Worm (Caenorhabditis elegans) whole organism, L3 larva: ENCODE measurements around the gene dgn-2.
"Not testable (repeated sequence)": the region's sequence is repeated elsewhere in the genome, so short reads cannot be mapped to it uniquely, and the experiment has no call there.

Experiments
- R02D3.7 ChIP-seq: fragments of 150-350 bp; optimal IDR thresholded peaks from 2 replicates; lab custom pipeline; 2014; ENCODE audit warnings: missing biosample characterization, missing genetic modification characterization
- aly-2 ChIP-seq: fragments of 150-350 bp; optimal IDR thresholded peaks from 2 replicates; lab custom pipeline; 2014; ENCODE audit warnings: missing biosample characterization, missing genetic modification characterization
- ceh-28 ChIP-seq: fragments of 150-350 bp; optimal IDR thresholded peaks from 2 replicates; lab custom pipeline; 2014; ENCODE audit warnings: missing biosample characterization, missing genetic modification reagents, missing genetic modification characterization
- ceh-82 ChIP-seq: fragments of 150-350 bp; optimal IDR thresholded peaks from 2 replicates; lab custom pipeline; 2014; ENCODE audit warnings: missing biosample characterization, missing genetic modification characterization
- daf-12 ChIP-seq: fragments of 150-350 bp; optimal IDR thresholded peaks from 2 replicates; lab custom pipeline; 2014; ENCODE audit warnings: missing biosample characterization, missing genetic modification reagents, missing genetic modification characterization
- egl-27 ChIP-seq: sonication (generic microtip); optimal IDR thresholded peaks from 4 replicates; lab custom pipeline; 2017; ENCODE audit warnings: missing biosample characterization, missing genetic modification reagents, missing genetic modification characterization
- egl-5 ChIP-seq: fragments of 150-350 bp; optimal IDR thresholded peaks from 2 replicates; lab custom pipeline; 2017; ENCODE audit warnings: missing biosample characterization, missing genetic modification reagents, missing genetic modification characterization, inconsistent platforms
- elt-1 ChIP-seq: fragments of 150-350 bp; optimal IDR thresholded peaks from 2 replicates; lab custom pipeline; 2014; ENCODE audit warnings: missing biosample characterization, missing genetic modification characterization
- elt-2 ChIP-seq: sonication (generic microtip); optimal IDR thresholded peaks from 2 replicates; lab custom pipeline; 2016; ENCODE audit warnings: missing genetic modification reagents, mild to moderate bottlenecking, missing genetic modification characterization, missing compliant biosample characterization
- elt-3 ChIP-seq, 3 experiments: fragments of 150-350 bp in 1 of 3; sonication (generic microtip) in 2 of 3; optimal IDR thresholded peaks; 2 replicates in 2 of 3; 4 replicates in 1 of 3; lab custom pipeline; 2014 to 2017; ENCODE audit warnings: missing biosample characterization in 3 of 3, missing genetic modification characterization in 3 of 3
- fkh-10 ChIP-seq: sonication (generic microtip); optimal IDR thresholded peaks from 2 replicates; lab custom pipeline; 2017; ENCODE audit warnings: missing biosample characterization, missing genetic modification reagents, missing genetic modification characterization
- fos-1 ChIP-seq: fragments of 150-350 bp; optimal IDR thresholded peaks from 2 replicates; lab custom pipeline; 2014; ENCODE audit warnings: missing biosample characterization, missing genetic modification characterization
- hmg-11 ChIP-seq: sonication (generic microtip); optimal IDR thresholded peaks from 2 replicates; lab custom pipeline; 2016; ENCODE audit warnings: missing genetic modification characterization, missing compliant biosample characterization
- jun-1 ChIP-seq: fragments of 150-350 bp; optimal IDR thresholded peaks from 2 replicates; lab custom pipeline; 2014; ENCODE audit warnings: missing biosample characterization, missing genetic modification reagents, missing genetic modification characterization
- lin-39 ChIP-seq: fragments of 150-350 bp; optimal IDR thresholded peaks from 2 replicates; lab custom pipeline; 2018; ENCODE audit warnings: missing biosample characterization, missing genetic modification reagents, missing genetic modification characterization
- lsy-12 ChIP-seq: sonication (generic microtip); optimal IDR thresholded peaks from 2 replicates; lab custom pipeline; 2016; ENCODE audit warnings: mild to moderate bottlenecking, missing genetic modification characterization, missing compliant biosample characterization
- mdl-1 ChIP-seq: fragments of 150-350 bp; optimal IDR thresholded peaks from 2 replicates; lab custom pipeline; 2014; ENCODE audit warnings: missing biosample characterization, missing genetic modification characterization
- nfya-1 ChIP-seq: sonication (generic microtip); optimal IDR thresholded peaks from 2 replicates; lab custom pipeline; 2017; ENCODE audit warnings: missing genetic modification characterization, mild to moderate bottlenecking, missing compliant biosample characterization, antibody characterized with exemption, moderate library complexity; ENCODE audit not compliant: insufficient read depth
- nhr-11 ChIP-seq: fragments of 150-350 bp; optimal IDR thresholded peaks from 2 replicates; lab custom pipeline; 2014; ENCODE audit warnings: missing biosample characterization, missing genetic modification characterization
- nhr-23 ChIP-seq: fragments of 150-350 bp; optimal IDR thresholded peaks from 2 replicates; lab custom pipeline; 2014; ENCODE audit warnings: missing biosample characterization, missing genetic modification reagents, missing genetic modification characterization
- nhr-237 ChIP-seq: fragments of 150-350 bp; optimal IDR thresholded peaks from 2 replicates; lab custom pipeline; 2014; ENCODE audit warnings: missing biosample characterization, missing genetic modification characterization
- nhr-28 ChIP-seq: fragments of 150-350 bp; optimal IDR thresholded peaks from 2 replicates; lab custom pipeline; 2014; ENCODE audit warnings: missing biosample characterization, missing genetic modification characterization
- nhr-43 ChIP-seq: sonication (generic microtip); optimal IDR thresholded peaks from 2 replicates; lab custom pipeline; 2016; ENCODE audit warnings: mild to moderate bottlenecking, missing genetic modification characterization, missing compliant biosample characterization; ENCODE audit not compliant: poor library complexity, severe bottlenecking
- nhr-67 ChIP-seq: fragments of 150-350 bp; optimal IDR thresholded peaks from 2 replicates; lab custom pipeline; 2014; ENCODE audit warnings: missing biosample characterization, missing genetic modification characterization
- nhr-77 ChIP-seq: fragments of 150-350 bp; optimal IDR thresholded peaks from 2 replicates; lab custom pipeline; 2014; ENCODE audit warnings: missing biosample characterization, missing genetic modification characterization
- pha-4 ChIP-seq: fragments of 150-350 bp; optimal IDR thresholded peaks from 2 replicates; lab custom pipeline; 2014; ENCODE audit warnings: missing biosample characterization, missing genetic modification reagents, missing genetic modification characterization
- pqm-1 ChIP-seq: fragments of 150-350 bp; optimal IDR thresholded peaks from 2 replicates; lab custom pipeline; 2017; ENCODE audit warnings: missing biosample characterization, missing genetic modification characterization, inconsistent platforms
- sea-2 ChIP-seq: fragments of 150-350 bp; sonication (generic microtip); optimal IDR thresholded peaks from 4 replicates; lab custom pipeline; 2014; ENCODE audit warnings: missing biosample characterization, missing genetic modification reagents, missing genetic modification characterization
- skn-1 ChIP-seq: fragments of 150-350 bp; optimal IDR thresholded peaks from 2 replicates; lab custom pipeline; 2014; ENCODE audit warnings: missing biosample characterization, missing genetic modification characterization
- snpc-4 ChIP-seq: fragments of 150-350 bp; optimal IDR thresholded peaks from 2 replicates; lab custom pipeline; 2014; ENCODE audit warnings: missing biosample characterization, missing genetic modification characterization
- tbx-2 ChIP-seq: sonication (generic microtip); optimal IDR thresholded peaks from 2 replicates; lab custom pipeline; 2016; ENCODE audit warnings: mild to moderate bottlenecking, missing genetic modification characterization, missing compliant biosample characterization
- unc-62 ChIP-seq: fragments of 150-350 bp; sonication (generic microtip); optimal IDR thresholded peaks from 4 replicates; lab custom pipeline; 2014; ENCODE audit warnings: missing biosample characterization, missing genetic modification reagents, missing genetic modification characterization
- zag-1 ChIP-seq: fragments of 150-350 bp; optimal IDR thresholded peaks from 2 replicates; lab custom pipeline; 2014; ENCODE audit warnings: missing biosample characterization, missing genetic modification characterization

dgn-2 gene

ce11 chrX:1403971-1404370, 36.7 kb upstream of the dgn-2 start, which contains the start of gene ZK402.1:
Gene ZK402.1, plus strand, starts transcription at chrX:1404271.
- not testable (repeated sequence) for TF ChIP-seq egl-27 (tag; lab: Kevin White, UChicago); nhr-11 (tag; lab: Kevin White, UChicago); nhr-237

DNA sequence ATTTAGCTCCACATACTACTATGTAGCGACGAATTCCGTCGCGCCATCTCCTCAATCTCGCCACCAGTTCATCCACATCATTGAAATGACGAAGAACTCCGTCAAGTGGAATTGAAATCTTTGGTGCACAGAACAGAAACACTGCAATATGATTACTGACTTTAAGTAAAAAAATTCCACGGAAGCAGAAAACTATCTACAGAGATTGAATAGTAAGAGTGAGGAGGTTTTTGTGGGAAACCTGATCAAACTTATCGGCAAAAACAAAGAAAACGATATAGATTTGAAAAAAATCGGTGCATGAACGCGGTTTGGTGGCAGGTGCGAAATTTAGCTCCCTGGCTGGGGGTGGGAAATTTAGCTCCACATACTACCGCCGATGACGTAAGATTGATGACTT, 36.1 kb upstream of the dgn-2 start, which contains the start of gene ZK402.2:
TSS of gene ZK402.2 (plus strand) at position 301 of the 400 bp plus-strand sequence.
- TF ChIP-seq fos-1; fkh-10 (GFP tag; lab: Kevin White, UChicago); nhr-23: not testable (repeated sequence)
- TF ChIP-seq, all 47 proteins: peak for 0; not testable (repeated sequence) for 47

- TF ChIP-seq snpc-4, result no peak
- TF ChIP-seq nhr-67 (tag; lab: Kevin White, UChicago), result no peak
- TF ChIP-seq tbx-2 (tag; lab: Kevin White, UChicago), result no peak
- TF ChIP-seq mdl-1 (tag; lab: Kevin White, UChicago), result no peak
- TF ChIP-seq aly-2 (tag; lab: Kevin White, UChicago), result no peak
- TF ChIP-seq pha-4 (tag; lab: Kevin White, UChicago), result peak; percentile 28
Measured at ce11 chrX:1401259-1401658, 33.9 kb upstream of the dgn-2 start, which contains the start of gene ZK402.5. Gene ZK402.5, minus strand, starts transcription at chrX:1401359.

- no peak for TF ChIP-seq hmg-11
- no peak for TF ChIP-seq egl-27 (tag; lab: Kevin White, UChicago)
- TF ChIP-seq elt-1 (tag; lab: Kevin White, UChicago), result no peak
- no peak for TF ChIP-seq lsy-12 (tag; lab: Kevin White, UChicago)
- TF ChIP-seq nhr-11 (tag; lab: Kevin White, UChicago), result no peak
- TF ChIP-seq zag-1 (tag; lab: Kevin White, UChicago), result no peak
- TF ChIP-seq pqm-1 (tag; lab: Kevin White, UChicago), result no peak
- no peak for TF ChIP-seq ceh-82 (tag; lab: Kevin White, UChicago)
- TF ChIP-seq, all 47 proteins: peak for 0
Measured at ce11 chrX:1397516-1397915, 30.2 kb upstream of the dgn-2 start, which contains the start of gene H39E20.1. Gene H39E20.1, minus strand, starts transcription at chrX:1397616.

ce11 chrX:1395793-1396192, 28.5 kb upstream of the dgn-2 start:
- TF ChIP-seq jun-1 (tag; lab: Kevin White, UChicago), result peak; percentile 86
- peak; percentile 32 for TF ChIP-seq egl-27 (tag; lab: Kevin White, UChicago)
- peak; percentile 14 for TF ChIP-seq nfya-1 (tag; lab: Kevin White, UChicago)
- no peak for TF ChIP-seq nhr-28
- no peak for TF ChIP-seq R02D3.7
- TF ChIP-seq nhr-23, result peak; percentile 18
- no peak for TF ChIP-seq skn-1 (tag; lab: Kevin White, UChicago)
- peak in 1 of 3 experiments; percentile 27 for TF ChIP-seq elt-3 (tag; optimal IDR thresholded peaks at IDR 0.05; lab: Kevin White, UChicago)
- TF ChIP-seq nhr-43 (tag; lab: Kevin White, UChicago), result peak; percentile 74
- no peak for TF ChIP-seq unc-62
- no peak for TF ChIP-seq lin-39 (tag; lab: Kevin White, UChicago)
- TF ChIP-seq fkh-10 (GFP tag; lab: Kevin White, UChicago), result no peak
- TF ChIP-seq egl-5 (tag; lab: Kevin White, UChicago), result peak; percentile 65
- no peak for TF ChIP-seq sea-2 (GFP tag; lab: Kevin White, UChicago)
- peak; percentile 72 for TF ChIP-seq pqm-1 (tag; lab: Kevin White, UChicago)

- TF ChIP-seq elt-2 (peak; percentile 4), lsy-12 (tag; lab: Kevin White, UChicago) (no peak), daf-12 (tag; lab: Kevin White, UChicago) (no peak), lin-39 (tag; lab: Kevin White, UChicago) (no peak), nhr-28 (no peak), hmg-11 (no peak), R02D3.7 (no peak), ceh-28 (tag; lab: Kevin White, UChicago) (no peak), nhr-77 (no peak)
- TF ChIP-seq, all 47 proteins: peak for 1
Measured at ce11 chrX:1394437-1394836, 27.1 kb upstream of the dgn-2 start.
